Worm (Caenorhabditis elegans): ENCODE data around the gene ZK686.2.

Gene ZK686.2

DNA sequence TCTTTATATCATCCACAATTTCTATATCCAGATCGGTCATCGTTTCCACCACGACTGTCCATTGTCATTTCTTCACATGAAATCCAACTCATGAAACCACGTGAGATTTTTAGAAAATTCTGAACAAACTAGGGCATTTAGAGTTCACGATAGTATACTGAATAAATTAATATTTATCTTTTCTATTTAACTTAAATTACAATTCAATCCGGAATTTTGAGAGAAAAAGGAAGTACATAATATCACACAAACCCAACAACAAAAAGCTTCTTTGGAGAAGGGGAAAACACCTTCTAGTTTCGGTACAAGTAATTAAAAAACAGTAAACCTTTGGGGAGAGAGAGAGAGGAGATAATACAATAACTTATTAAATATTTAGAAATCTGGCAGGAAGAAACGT, 1.6 kb upstream of the ZK686.2 start, which contains the start of gene ZK686.5:
TSS of gene ZK686.5 (minus strand) at position 101 of the 400 bp plus-strand sequence.
- TF ChIP-seq unc-55 (GFP tag; optimal IDR thresholded peaks at IDR 0.05), result no peak
- TF ChIP-seq F13H6.1 (tag; optimal IDR thresholded peaks at IDR 0.05), result no peak
- TF ChIP-seq sem-4 (tag; optimal IDR thresholded peaks at IDR 0.05), result no peak
- no peak for TF ChIP-seq nhr-77 (tag; optimal IDR thresholded peaks at IDR 0.05)
- no peak for TF ChIP-seq nhr-25 (tag; optimal IDR thresholded peaks at IDR 0.05)
- TF ChIP-seq lsy-2 (tag; optimal IDR thresholded peaks at IDR 0.05), result no peak
- TF ChIP-seq nhr-23 (tag; optimal IDR thresholded peaks at IDR 0.05), result no peak
- no peak for TF ChIP-seq peb-1 (tag; optimal IDR thresholded peaks at IDR 0.05)
- TF ChIP-seq nhr-237 (tag; optimal IDR thresholded peaks at IDR 0.05), result no peak
- no peak for TF ChIP-seq C34F6.9 (tag; optimal IDR thresholded peaks at IDR 0.05)
- TF ChIP-seq elt-3 (tag; optimal IDR thresholded peaks at IDR 0.05), result no peak
- no peak for TF ChIP-seq ztf-4 (tag; optimal IDR thresholded peaks at IDR 0.05)
- TF ChIP-seq lin-11 (tag; optimal IDR thresholded peaks at IDR 0.05), result no peak
- TF ChIP-seq zag-1 (tag; optimal IDR thresholded peaks at IDR 0.05), result no peak
- no peak for TF ChIP-seq skn-1 (tag; optimal IDR thresholded peaks at IDR 0.05)
- TF ChIP-seq sma-3 (GFP tag; optimal IDR thresholded peaks at IDR 0.05), result no peak
- TF ChIP-seq mab-5 (tag; optimal IDR thresholded peaks at IDR 0.05), result no peak
- no peak for TF ChIP-seq mdl-1 (tag; optimal IDR thresholded peaks at IDR 0.05)
- TF ChIP-seq nhr-129 (tag; optimal IDR thresholded peaks at IDR 0.05), result no peak

DNA sequence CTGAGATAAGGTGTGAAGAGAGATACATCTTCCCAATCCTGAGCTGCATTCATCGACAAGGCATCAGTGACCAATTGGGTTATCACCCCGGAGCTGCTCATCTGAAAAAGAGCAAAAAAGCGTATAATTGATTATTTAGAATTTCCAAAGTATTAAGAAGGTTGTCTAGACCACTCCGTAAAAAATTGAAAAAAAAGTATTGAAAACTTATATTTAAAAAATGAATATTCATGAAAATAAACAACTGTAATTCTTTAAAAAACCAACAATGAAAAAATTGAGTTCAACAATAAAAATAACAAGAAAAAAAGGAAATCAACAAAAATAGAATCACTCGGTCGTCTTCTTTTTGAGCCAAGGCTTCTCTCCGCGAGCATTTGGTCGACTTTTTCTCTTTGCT, 2.3 kb downstream of the ZK686.2 start, which contains the start of gene mtx-2:
TSS of gene mtx-2 (minus strand) at position 101 of the 400 bp plus-strand sequence.
- TF ChIP-seq nhr-12 (tag; optimal IDR thresholded peaks at IDR 0.05) (no peak), lin-13 (GFP tag; optimal IDR thresholded peaks at IDR 0.05) (no peak), sma-3 (GFP tag; optimal IDR thresholded peaks at IDR 0.05) (no peak), nhr-77 (tag; optimal IDR thresholded peaks at IDR 0.05) (no peak), peb-1 (tag; optimal IDR thresholded peaks at IDR 0.05) (no peak), ZK546.5 (tag; optimal IDR thresholded peaks at IDR 0.05) (no peak), mdl-1 (tag; optimal IDR thresholded peaks at IDR 0.05) (no peak), sem-4 (tag; optimal IDR thresholded peaks at IDR 0.05) (no peak), Y55F3AM.14 (GFP tag; optimal IDR thresholded peaks at IDR 0.05) (no peak), crh-2 (tag; optimal IDR thresholded peaks at IDR 0.05) (no peak), elt-3 (tag; optimal IDR thresholded peaks at IDR 0.05) (no peak), ama-1 (optimal IDR thresholded peaks at IDR 0.05) (no peak), egl-27 (tag; optimal IDR thresholded peaks at IDR 0.05) (no peak), snpc-4 (tag; optimal IDR thresholded peaks at IDR 0.05) (no peak), mab-5 (tag; optimal IDR thresholded peaks at IDR 0.05) (no peak), F13H6.1 (tag; optimal IDR thresholded peaks at IDR 0.05) (no peak), nhr-23 (tag; optimal IDR thresholded peaks at IDR 0.05) (no peak)

- TF ChIP-seq sma-3 (GFP tag; optimal IDR thresholded peaks at IDR 0.05) (no peak), sma-9 (GFP tag; optimal IDR thresholded peaks at IDR 0.05) (peak; percentile 17), sma-9 (tag; optimal IDR thresholded peaks at IDR 0.05) (no peak), fos-1 (tag; optimal IDR thresholded peaks at IDR 0.05) (peak; percentile 62)
Observed at ce11 chrIII:7762250-7762649, 3.6 kb downstream of the ZK686.2 start.

DNA sequence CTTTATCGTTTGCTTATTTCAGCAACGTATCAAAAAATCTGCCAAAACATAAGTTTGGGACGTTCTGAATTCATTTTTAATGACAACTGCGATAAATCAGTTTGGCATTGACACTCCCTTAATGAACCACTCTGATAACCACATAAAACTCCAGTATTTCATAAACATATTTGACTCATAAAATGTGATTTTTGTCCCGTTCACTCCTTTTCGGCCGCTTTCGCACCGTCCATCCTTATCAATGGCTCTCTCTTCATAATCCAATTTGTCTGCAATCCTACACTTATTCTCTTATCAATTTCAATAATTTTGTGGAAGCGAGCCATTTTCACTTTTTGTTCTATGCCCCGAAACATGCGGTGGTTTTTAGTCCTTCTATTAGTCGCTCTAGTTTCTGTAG, 7.3 kb downstream of the ZK686.2 start, which contains the start of gene pcp-1:
TSS of gene pcp-1 (plus strand) at position 342 of the 400 bp plus-strand sequence.
- TF ChIP-seq crh-2 (tag; optimal IDR thresholded peaks at IDR 0.05) (peak; percentile 65), ama-1 (optimal IDR thresholded peaks at IDR 0.05) (no peak), mdl-1 (tag; optimal IDR thresholded peaks at IDR 0.05) (no peak), sma-9 (GFP tag; optimal IDR thresholded peaks at IDR 0.05) (peak; percentile 67), sma-9 (tag; optimal IDR thresholded peaks at IDR 0.05) (no peak), sem-4 (tag; optimal IDR thresholded peaks at IDR 0.05) (no peak), ztf-1 (GFP tag; conservative IDR thresholded peaks at IDR 0.05) (no peak), F13H6.1 (tag; optimal IDR thresholded peaks at IDR 0.05) (peak; percentile 45), gmeb-1 (tag; optimal IDR thresholded peaks at IDR 0.05) (peak; percentile 62), sma-3 (GFP tag; optimal IDR thresholded peaks at IDR 0.05) (peak; percentile 16), fos-1 (tag; optimal IDR thresholded peaks at IDR 0.05) (peak; percentile 91)

DNA sequence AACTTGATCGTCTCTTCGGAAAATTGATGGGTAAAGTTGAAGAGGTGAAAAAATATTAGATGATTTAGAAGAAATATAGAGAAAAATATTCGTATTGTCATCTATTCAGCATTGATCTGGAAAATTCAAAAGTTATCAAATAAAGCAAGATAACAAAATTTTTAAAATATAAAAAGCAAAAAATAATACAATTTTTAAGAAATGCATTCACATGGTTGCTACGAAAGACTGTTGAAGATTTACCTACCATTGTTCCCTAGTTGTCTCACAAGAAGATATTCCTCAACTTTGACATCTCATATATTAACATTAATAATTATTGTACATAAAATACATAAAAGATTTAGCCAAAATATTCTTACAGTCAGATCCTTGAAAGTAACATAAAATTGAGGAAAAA, 11.5 kb downstream of the ZK686.2 start, which contains the start of gene cdh-3:
TSS of gene cdh-3 (minus strand) at position 101 of the 400 bp plus-strand sequence.
- no peak for TF ChIP-seq ama-1 (optimal IDR thresholded peaks at IDR 0.05)
- no peak for TF ChIP-seq ztf-4 (tag; optimal IDR thresholded peaks at IDR 0.05)
- no peak for TF ChIP-seq ztf-11 (tag; optimal IDR thresholded peaks at IDR 0.05)
